Worm (Caenorhabditis elegans) whole organism, late embryonic: ENCODE data around the gene T25B9.12.

ENCODE experiments used
- ama-1 ChIP-seq: fragments of 150-350 bp; optimal IDR thresholded peaks from 2 replicates; lab custom pipeline; 2014
- sdc-2 ChIP-seq: sonication (generic microtip); optimal IDR thresholded peaks from 2 replicates; lab custom pipeline; 2016; ENCODE audit warnings: missing genotype, missing genetic modification characterization, missing compliant biosample characterization

DNA sequence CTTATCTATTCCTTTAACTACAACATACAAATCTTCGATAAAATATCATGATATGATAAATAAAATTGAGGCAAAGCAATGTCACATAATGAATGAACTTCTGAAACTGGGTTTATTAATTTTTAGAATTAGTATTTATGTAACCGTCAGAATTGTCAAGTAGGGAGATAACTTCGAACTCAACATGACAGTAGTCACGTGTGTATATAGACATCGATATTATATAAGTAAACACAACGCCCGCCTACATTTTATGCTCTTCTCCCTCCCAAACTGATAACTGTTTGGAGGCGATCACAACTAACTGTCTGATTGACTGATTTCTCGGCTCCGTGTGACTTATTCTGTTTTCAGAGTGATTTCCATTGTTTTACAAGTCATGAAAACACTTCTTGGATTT lies 3.8 kb upstream of the T25B9.12 start, which contains the start of gene ugt-54:
- no peak for TF ChIP-seq sdc-2
- no peak for TF ChIP-seq ama-1 (lab: Kevin White, UChicago)
